Worm (Caenorhabditis elegans) whole organism, L1 larva: ENCODE data around the gene W10C6.2.
A peak's percentile ranks its signal among the peaks of the same experiment; 100 is the strongest.

Experiments used
- C16A3.4 ChIP-seq: fragments of 150-350 bp; optimal IDR thresholded peaks from 2 replicates; lab custom pipeline; 2014; ENCODE audit warnings: missing biosample characterization, missing genetic modification characterization
- F16B12.6 ChIP-seq: fragments of 150-350 bp; optimal IDR thresholded peaks from 2 replicates; lab custom pipeline; 2014; ENCODE audit warnings: missing biosample characterization, missing genetic modification characterization
- Y116A8C.19 ChIP-seq: sonication (generic microtip); optimal IDR thresholded peaks from 2 replicates; lab custom pipeline; 2016; ENCODE audit warnings: missing compliant biosample characterization, missing genetic modification characterization, borderline replicate concordance
- alr-1 ChIP-seq: fragments of 200-800 bp; sonication (Bioruptor generic); optimal IDR thresholded peaks from 2 replicates; lab custom pipeline; 2018; ENCODE audit warnings: borderline replicate concordance, mild to moderate bottlenecking, missing genetic modification characterization, missing compliant biosample characterization
- blmp-1 ChIP-seq: fragments of 150-350 bp; optimal IDR thresholded peaks from 2 replicates; lab custom pipeline; 2014; ENCODE audit warnings: missing biosample characterization, missing genetic modification characterization
- ceh-63 ChIP-seq: fragments of 200-800 bp; sonication (Bioruptor generic); optimal IDR thresholded peaks from 2 replicates; lab custom pipeline; 2018; ENCODE audit warnings: mild to moderate bottlenecking, missing genetic modification characterization, missing compliant biosample characterization
- ceh-8 ChIP-seq: fragments of 200-800 bp; sonication (Bioruptor generic); optimal IDR thresholded peaks from 2 replicates; lab custom pipeline; 2018; ENCODE audit warnings: mild to moderate bottlenecking, missing genetic modification characterization, moderate library complexity, missing compliant biosample characterization
- ceh-82 ChIP-seq, 3 experiments: fragments of 150-350 bp in 1 of 3; sonication (generic microtip) in 2 of 3; optimal IDR thresholded peaks; 2 replicates each; lab custom pipeline; 2014 to 2017; ENCODE audit warnings: missing biosample characterization in 3 of 3, missing genetic modification characterization in 3 of 3
- ceh-90 ChIP-seq: sonication (generic microtip); optimal IDR thresholded peaks from 2 replicates; lab custom pipeline; 2016; ENCODE audit warnings: missing genetic modification characterization, missing compliant biosample characterization
- egl-27 ChIP-seq, 2 experiments: fragments of 150-350 bp in 1 of 2; sonication (generic microtip); optimal IDR thresholded peaks; 3 replicates each; lab custom pipeline; 2017 to 2018; ENCODE audit warnings: missing biosample characterization in 2 of 2, missing genetic modification characterization in 2 of 2, missing genetic modification reagents in 2 of 2
- elt-3 ChIP-seq, 6 experiments: fragments of 150-350 bp in 1 of 6; sonication (generic microtip); optimal IDR thresholded peaks; 2 replicates each; lab custom pipeline; 2017 to 2018; ENCODE audit warnings: missing biosample characterization in 6 of 6, missing genetic modification characterization in 6 of 6, inconsistent platforms in 1 of 6
- ets-5 ChIP-seq: fragments of 200-800 bp; sonication (Bioruptor generic); IDR thresholded peaks from 2 replicates; pipeline ENCODE4 v1.3.6; 2022; ENCODE audit warnings: missing genetic modification characterization, missing compliant biosample characterization
- fkh-10 ChIP-seq: sonication (generic microtip); optimal IDR thresholded peaks from 2 replicates; lab custom pipeline; 2017; ENCODE audit warnings: missing biosample characterization, missing genetic modification reagents, missing genetic modification characterization
- fkh-8 ChIP-seq: sonication (generic microtip); optimal IDR thresholded peaks from 2 replicates; lab custom pipeline; 2016; ENCODE audit warnings: mild to moderate bottlenecking, missing genetic modification characterization, missing compliant biosample characterization
- grh-1 ChIP-seq: fragments of 200-800 bp; sonication (Bioruptor generic); IDR thresholded peaks from 2 replicates; pipeline ENCODE4 v1.3.6; 2022; ENCODE audit warnings: missing genetic modification reagents, missing genetic modification characterization, missing compliant biosample characterization
- irx-1 ChIP-seq: sonication (generic microtip); optimal IDR thresholded peaks from 2 replicates; lab custom pipeline; 2016; ENCODE audit warnings: missing genetic modification characterization, missing compliant biosample characterization
- jun-1 ChIP-seq: fragments of 150-350 bp; optimal IDR thresholded peaks from 2 replicates; lab custom pipeline; 2014; ENCODE audit warnings: missing biosample characterization, missing genetic modification reagents, missing genetic modification characterization
- lin-14 ChIP-seq: fragments of 200-800 bp; sonication (Bioruptor generic); optimal IDR thresholded peaks from 2 replicates; lab custom pipeline; 2018; ENCODE audit warnings: mild to moderate bottlenecking, missing genetic modification characterization, moderate library complexity, missing compliant biosample characterization
- lin-39 ChIP-seq: fragments of 150-350 bp; optimal IDR thresholded peaks from 2 replicates; lab custom pipeline; 2014; ENCODE audit warnings: missing biosample characterization, missing genetic modification reagents, missing genetic modification characterization
- lir-3 ChIP-seq: sonication (generic microtip); optimal IDR thresholded peaks from 2 replicates; lab custom pipeline; 2016; ENCODE audit warnings: mild to moderate bottlenecking, missing genetic modification characterization, moderate library complexity, missing compliant biosample characterization; ENCODE audit not compliant: poor library complexity
- lsy-2 ChIP-seq, 2 experiments: fragments of 150-350 bp; optimal IDR thresholded peaks; 2 replicates each; lab custom pipeline; 2014; ENCODE audit warnings: missing biosample characterization in 2 of 2, missing genetic modification characterization in 2 of 2
- mef-2 ChIP-seq: fragments of 150-350 bp; optimal IDR thresholded peaks from 2 replicates; lab custom pipeline; 2014; ENCODE audit warnings: missing biosample characterization, missing genetic modification characterization
- mep-1 ChIP-seq: fragments of 150-350 bp; optimal IDR thresholded peaks from 2 replicates; lab custom pipeline; 2014; ENCODE audit warnings: missing biosample characterization, missing genetic modification characterization
- nhr-11 ChIP-seq: fragments of 150-350 bp; optimal IDR thresholded peaks from 2 replicates; lab custom pipeline; 2014; ENCODE audit warnings: missing biosample characterization, missing genetic modification characterization
- nhr-20 ChIP-seq: sonication (generic microtip); optimal IDR thresholded peaks from 2 replicates; lab custom pipeline; 2016; ENCODE audit warnings: mild to moderate bottlenecking, missing genetic modification characterization, missing compliant biosample characterization
- nhr-237 ChIP-seq: fragments of 150-350 bp; optimal IDR thresholded peaks from 2 replicates; lab custom pipeline; 2014; ENCODE audit warnings: missing biosample characterization, missing genetic modification characterization
- nhr-47 ChIP-seq: sonication (generic microtip); optimal IDR thresholded peaks from 2 replicates; lab custom pipeline; 2016; ENCODE audit warnings: mild to moderate bottlenecking, missing genetic modification characterization, moderate library complexity, missing compliant biosample characterization
- nhr-71 ChIP-seq: sonication (generic microtip); optimal IDR thresholded peaks from 2 replicates; lab custom pipeline; 2016; ENCODE audit warnings: mild to moderate bottlenecking, missing genetic modification characterization, moderate library complexity, missing compliant biosample characterization
- nhr-77 ChIP-seq: fragments of 150-350 bp; optimal IDR thresholded peaks from 2 replicates; lab custom pipeline; 2014; ENCODE audit warnings: missing biosample characterization, missing genetic modification characterization
- nhr-84 ChIP-seq: sonication (generic microtip); optimal IDR thresholded peaks from 2 replicates; lab custom pipeline; 2017; ENCODE audit warnings: missing biosample characterization, missing genetic modification characterization
- skn-1 ChIP-seq: fragments of 150-350 bp; optimal IDR thresholded peaks from 2 replicates; lab custom pipeline; 2014; ENCODE audit warnings: missing biosample characterization, missing genetic modification characterization
- snpc-4 ChIP-seq: fragments of 150-350 bp; optimal IDR thresholded peaks from 2 replicates; lab custom pipeline; 2014; ENCODE audit warnings: missing biosample characterization, missing genetic modification characterization
- snu-23 ChIP-seq: sonication (generic microtip); optimal IDR thresholded peaks from 2 replicates; lab custom pipeline; 2016; ENCODE audit warnings: missing genetic modification characterization, missing compliant biosample characterization
- sup-37 ChIP-seq: fragments of 200-800 bp; sonication (Bioruptor generic); optimal IDR thresholded peaks from 2 replicates; lab custom pipeline; 2018; ENCODE audit warnings: mild to moderate bottlenecking, missing genetic modification characterization, missing compliant biosample characterization
- swsn-7 ChIP-seq: sonication (generic microtip); optimal IDR thresholded peaks from 2 replicates; lab custom pipeline; 2016; ENCODE audit warnings: missing genetic modification characterization, missing compliant biosample characterization
- tbx-2 ChIP-seq: sonication (generic microtip); optimal IDR thresholded peaks from 2 replicates; lab custom pipeline; 2016; ENCODE audit warnings: missing genetic modification characterization, missing compliant biosample characterization
- unc-30 ChIP-seq: sonication (generic microtip); optimal IDR thresholded peaks from 2 replicates; lab custom pipeline; 2017; ENCODE audit warnings: missing biosample characterization, missing genetic modification characterization
- unc-62 ChIP-seq: fragments of 150-350 bp; optimal IDR thresholded peaks from 2 replicates; lab custom pipeline; 2014; ENCODE audit warnings: missing biosample characterization, missing genetic modification reagents, missing genetic modification characterization
- unc-86 ChIP-seq: sonication (generic microtip); optimal IDR thresholded peaks from 2 replicates; lab custom pipeline; 2016; ENCODE audit warnings: missing genetic modification characterization, missing compliant biosample characterization
- unc-98 ChIP-seq: fragments of 200-800 bp; sonication (Bioruptor generic); IDR thresholded peaks from 2 replicates; pipeline ENCODE4 v1.3.6; 2022; ENCODE audit warnings: missing genetic modification characterization, missing compliant biosample characterization
- vab-15 ChIP-seq: sonication (generic microtip); optimal IDR thresholded peaks from 2 replicates; lab custom pipeline; 2017; ENCODE audit warnings: missing genotype, mild to moderate bottlenecking, missing genetic modification characterization, missing compliant biosample characterization
- xbp-1 ChIP-seq: sonication (generic microtip); optimal IDR thresholded peaks from 2 replicates; lab custom pipeline; 2016; ENCODE audit warnings: missing genetic modification characterization, missing compliant biosample characterization
- zag-1 ChIP-seq: fragments of 150-350 bp; optimal IDR thresholded peaks from 2 replicates; lab custom pipeline; 2014; ENCODE audit warnings: missing biosample characterization, missing genetic modification characterization
- zip-4 ChIP-seq: fragments of 200-800 bp; sonication (Bioruptor generic); optimal IDR thresholded peaks from 2 replicates; lab custom pipeline; 2018; ENCODE audit warnings: mild to moderate bottlenecking, missing genetic modification characterization, moderate library complexity, missing compliant biosample characterization
- ztf-4 ChIP-seq: fragments of 150-350 bp; optimal IDR thresholded peaks from 2 replicates; lab custom pipeline; 2014; ENCODE audit warnings: missing biosample characterization, missing genetic modification characterization

Gene W10C6.2

DNA sequence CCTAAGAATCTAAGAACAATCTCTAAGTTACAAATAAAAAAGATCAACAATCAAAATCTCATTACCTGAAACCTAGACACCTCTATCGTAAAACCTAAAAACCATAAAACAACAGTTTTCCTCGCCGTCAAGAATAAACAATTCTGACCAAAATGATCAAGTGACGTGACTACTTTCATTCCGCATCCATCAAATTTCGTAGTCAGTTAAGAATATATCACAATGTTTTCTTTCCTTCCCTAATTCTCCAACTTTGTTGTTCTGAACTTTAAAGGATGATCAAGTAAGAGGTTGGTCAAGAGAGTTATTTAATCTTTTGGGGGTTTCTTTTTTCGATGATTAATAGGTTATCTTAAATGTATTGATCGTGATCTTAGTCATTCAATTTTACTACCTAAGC lies 41.6 kb upstream of the W10C6.2 start (continued):
- TF ChIP-seq unc-98 (no peak), alr-1 (tag; lab: Kevin White, UChicago) (no peak), irx-1 (tag; lab: Kevin White, UChicago) (no peak), jun-1 (tag; lab: Kevin White, UChicago) (no peak), xbp-1 (tag; lab: Kevin White, UChicago) (no peak), zip-4 (GFP tag; lab: Kevin White, UChicago) (no peak), lin-14 (GFP tag; lab: Kevin White, UChicago) (peak; percentile 41), nhr-71 (peak; percentile 40), ceh-90 (tag; lab: Kevin White, UChicago) (no peak)

DNA sequence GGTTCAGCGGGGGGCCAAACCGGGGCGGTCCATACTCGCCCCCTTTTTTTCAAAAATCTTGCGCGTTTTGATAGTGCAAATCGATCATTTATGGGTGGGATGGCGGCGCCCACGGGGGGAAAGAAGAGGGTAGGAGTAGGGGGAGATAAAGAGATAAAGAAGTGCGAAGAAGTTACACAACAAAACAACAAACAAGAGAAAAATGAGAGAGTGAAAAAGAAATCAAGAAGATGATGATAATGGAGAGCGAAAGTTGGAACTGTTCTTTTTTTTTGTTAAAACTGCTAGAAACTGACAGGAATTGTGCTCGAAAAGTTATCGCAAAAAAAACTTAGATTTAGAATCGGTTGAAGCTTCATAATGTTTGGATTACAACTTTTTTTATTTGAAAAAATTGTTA lies 40.7 kb upstream of the W10C6.2 start, which contains the start of gene ptr-13:
ptr-13 (minus strand) TSS at position 92 of the 400 bp plus-strand sequence.
- TF ChIP-seq mef-2 (tag; lab: Kevin White, UChicago): no peak
- TF ChIP-seq elt-3 (tag; optimal IDR thresholded peaks at IDR 0.05; lab: Kevin White, UChicago): peak in 2 of 6 experiments; percentile 2 to 54
- TF ChIP-seq snu-23 (GFP tag; lab: Kevin White, UChicago): no peak
- TF ChIP-seq blmp-1: peak; percentile 79

DNA sequence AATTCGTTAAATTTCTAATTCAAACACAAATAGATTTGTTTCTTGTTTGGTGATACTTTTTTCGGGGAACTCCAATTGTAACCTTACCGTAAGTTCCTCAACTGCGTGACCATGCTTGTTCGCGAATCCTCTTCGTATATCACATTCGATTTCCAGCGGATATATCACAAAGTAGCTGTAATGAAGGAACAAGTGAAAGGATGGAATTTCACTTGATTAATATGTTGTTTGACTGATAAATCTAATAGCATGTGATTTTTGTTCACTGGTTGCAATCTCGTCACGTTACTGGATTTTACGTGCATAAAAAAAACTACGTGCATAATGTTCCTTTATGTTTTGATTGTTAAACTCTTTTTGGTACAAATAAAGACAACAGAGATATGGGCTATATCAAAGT lies 40.0 kb upstream of the W10C6.2 start:
- TF ChIP-seq xbp-1 (tag; lab: Kevin White, UChicago): no peak
- no peak for TF ChIP-seq ceh-8 (GFP tag; lab: Kevin White, UChicago)
- no peak for TF ChIP-seq snu-23 (GFP tag; lab: Kevin White, UChicago)
- TF ChIP-seq mef-2 (tag; lab: Kevin White, UChicago): no peak
- no peak for TF ChIP-seq ztf-4 (tag; lab: Kevin White, UChicago)
- TF ChIP-seq lin-39 (tag; lab: Kevin White, UChicago): no peak
- TF ChIP-seq elt-3 (tag; optimal IDR thresholded peaks at IDR 0.05; lab: Kevin White, UChicago): peak in 1 of 6 experiments; percentile 11
- TF ChIP-seq blmp-1: peak; percentile 55
- TF ChIP-seq, all 84 proteins: peak for 2

DNA sequence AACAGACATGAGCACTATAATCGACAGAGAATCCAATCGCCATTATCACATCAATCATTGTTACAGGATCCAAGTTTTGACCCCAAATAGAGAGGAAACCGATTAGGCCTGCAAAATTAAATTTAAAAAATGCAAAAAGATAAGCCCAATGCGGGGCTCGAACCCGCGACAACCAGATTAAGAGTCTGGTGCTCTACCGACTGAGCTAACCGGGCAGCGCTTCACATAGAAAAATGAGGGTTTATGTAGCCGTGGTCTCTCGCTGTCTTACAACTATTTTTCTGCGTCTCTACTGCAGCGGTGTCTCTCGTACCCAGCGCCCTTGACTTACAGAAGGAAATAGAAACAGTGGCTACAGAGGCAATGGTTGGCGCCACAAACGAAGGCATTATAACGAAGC lies 36.0 kb upstream of the W10C6.2 start:
- TF ChIP-seq fkh-8 (peak; percentile 35), zag-1 (tag; lab: Kevin White, UChicago) (no peak), fkh-10 (GFP tag; lab: Kevin White, UChicago) (no peak), lir-3 (tag; lab: Kevin White, UChicago) (no peak), mep-1 (peak; percentile 22), nhr-84 (tag; lab: Kevin White, UChicago) (no peak), skn-1 (tag; lab: Kevin White, UChicago) (no peak), lsy-2 (tag; optimal IDR thresholded peaks at IDR 0.05; lab: Kevin White, UChicago) (peak; percentile 34 to 62), lin-14 (GFP tag; lab: Kevin White, UChicago) (peak; percentile 56), egl-27 (tag; optimal IDR thresholded peaks at IDR 0.05; lab: Kevin White, UChicago) (no peak), ets-5 (GFP tag; lab: Robert Waterston, UW) (no peak), unc-86 (peak; percentile 14), nhr-20 (tag; lab: Kevin White, UChicago) (peak; percentile 63), F16B12.6 (peak; percentile 5), nhr-47 (peak; percentile 70), ceh-82 (tag; optimal IDR thresholded peaks at IDR 0.05; lab: Kevin White, UChicago) (peak; percentile 12 to 36 (median 30)), snpc-4 (peak; percentile 59), unc-30 (no peak), tbx-2 (tag; lab: Kevin White, UChicago) (peak; percentile 57), swsn-7 (tag; lab: Kevin White, UChicago) (peak; percentile 63), Y116A8C.19 (tag; lab: Kevin White, UChicago) (no peak), lin-39 (tag; lab: Kevin White, UChicago) (no peak), nhr-11 (tag; lab: Kevin White, UChicago) (no peak), ztf-4 (tag; lab: Kevin White, UChicago) (no peak), ceh-63 (GFP tag; lab: Kevin White, UChicago) (no peak), xbp-1 (tag; lab: Kevin White, UChicago) (peak; percentile 42), mef-2 (tag; lab: Kevin White, UChicago) (no peak), grh-1 (GFP tag; lab: Robert Waterston, UW) (peak; percentile 48; the same call in 1 of the 2 replicates), vab-15 (tag; lab: Kevin White, UChicago) (no peak), ceh-90 (tag; lab: Kevin White, UChicago) (no peak), unc-62 (GFP tag; lab: Kevin White, UChicago) (no peak), nhr-237 (tag; lab: Kevin White, UChicago) (no peak), C16A3.4 (tag; lab: Kevin White, UChicago) (peak; percentile 53), sup-37 (GFP tag; lab: Kevin White, UChicago) (no peak), nhr-77 (peak; percentile 21), elt-3 (tag; optimal IDR thresholded peaks at IDR 0.05; lab: Kevin White, UChicago) (peak in 2 of 6 experiments; percentile 6 to 27)
